Worm (Caenorhabditis elegans) whole organism, late embryonic: ENCODE data around the gene lips-17.

Experiments used
- ama-1 ChIP-seq: fragments of 150-350 bp; optimal IDR thresholded peaks from 2 replicates; lab custom pipeline; 2014
- ceh-24 ChIP-seq: sonication (generic microtip); optimal IDR thresholded peaks from 2 replicates; lab custom pipeline; 2016; ENCODE audit warnings: mild to moderate bottlenecking, missing genetic modification characterization, missing compliant biosample characterization
- elt-2 ChIP-seq: sonication (generic microtip); optimal IDR thresholded peaks from 2 replicates; lab custom pipeline; 2016; ENCODE audit warnings: missing genetic modification reagents, missing genetic modification characterization, missing compliant biosample characterization
- elt-4 ChIP-seq: sonication (generic microtip); optimal IDR thresholded peaks from 2 replicates; lab custom pipeline; 2016; ENCODE audit warnings: missing genetic modification characterization, missing compliant biosample characterization
- nhr-11 ChIP-seq: fragments of 150-350 bp; optimal IDR thresholded peaks from 2 replicates; lab custom pipeline; 2014; ENCODE audit warnings: missing biosample characterization, missing genetic modification characterization
- pha-4 ChIP-seq: fragments of 150-350 bp; optimal IDR thresholded peaks from 2 replicates; lab custom pipeline; 2018; ENCODE audit warnings: missing biosample characterization, missing genetic modification reagents, missing genetic modification characterization
- pqm-1 ChIP-seq: sonication (generic microtip); optimal IDR thresholded peaks from 2 replicates; lab custom pipeline; 2016; ENCODE audit warnings: missing genetic modification characterization, missing compliant biosample characterization
- rnt-1 ChIP-seq: sonication (generic microtip); optimal IDR thresholded peaks from 2 replicates; lab custom pipeline; 2016; ENCODE audit warnings: missing genetic modification characterization, missing compliant biosample characterization
- syd-9 ChIP-seq: sonication (generic microtip); optimal IDR thresholded peaks from 2 replicates; lab custom pipeline; 2016; ENCODE audit warnings: mild to moderate bottlenecking, missing genetic modification characterization, moderate library complexity, missing compliant biosample characterization

DNA sequence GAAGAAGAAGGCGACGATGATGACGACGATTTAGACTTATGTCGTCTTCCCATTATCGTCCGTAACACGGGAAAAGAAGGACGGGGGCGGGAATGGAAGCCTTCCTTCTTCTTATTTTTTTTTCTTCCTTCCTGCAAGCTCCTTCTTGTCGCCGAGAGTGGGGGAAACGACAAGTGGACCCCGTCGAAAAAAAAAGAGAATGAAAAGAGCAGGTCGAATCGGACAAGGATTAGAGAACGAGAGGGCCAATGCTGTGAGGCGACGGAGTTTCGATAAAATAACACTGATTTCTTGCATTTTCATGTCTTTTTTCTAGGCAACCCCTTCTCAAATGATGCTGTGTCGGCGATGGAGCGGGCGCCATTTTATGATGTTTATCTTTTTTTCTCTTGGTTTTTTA, 43.1 kb downstream of the lips-17 start, which contains the start of gene pde-4:
- TF ChIP-seq elt-2 (tag; lab: Kevin White, UChicago) (no peak), pha-4 (tag; lab: Kevin White, UChicago) (no peak), ceh-24 (tag; lab: Kevin White, UChicago) (no peak), nhr-11 (no peak), pqm-1 (tag; lab: Kevin White, UChicago) (no peak), rnt-1 (tag; lab: Kevin White, UChicago) (no peak), elt-4 (tag; lab: Kevin White, UChicago) (no peak), ama-1 (lab: Kevin White, UChicago) (no peak), syd-9 (tag; lab: Kevin White, UChicago) (no peak)
